Worm (Caenorhabditis elegans) whole organism, L4 larva: ENCODE data around the gene nhr-141.
A peak's percentile ranks its signal among the peaks of the same experiment; 100 is the strongest.

Experiments used
- D1046.2 ChIP-seq: fragments of 200-800 bp; sonication (Bioruptor generic); IDR thresholded peaks from 2 replicates; pipeline ENCODE4 v1.3.6; 2022; ENCODE audit warnings: missing genetic modification characterization, missing compliant biosample characterization
- F26F4.8 ChIP-seq: fragments of 200-800 bp; sonication (Bioruptor generic); conservative IDR thresholded peaks from 2 replicates; pipeline ENCODE4 v1.3.6; 2022; ENCODE audit warnings: missing genetic modification characterization, missing compliant biosample characterization
- F44E2.7 ChIP-seq: fragments of 200-800 bp; sonication (Bioruptor generic); IDR thresholded peaks from 2 replicates; pipeline ENCODE4 v2.1.2; 2022; ENCODE audit warnings: missing genetic modification characterization, missing compliant biosample characterization
- T20F7.1 ChIP-seq: fragments of 200-800 bp; sonication (Bioruptor generic); optimal IDR thresholded peaks from 2 replicates; lab custom pipeline; 2018; ENCODE audit warnings: mild to moderate bottlenecking, missing genetic modification characterization, missing compliant biosample characterization
- T26A8.4 ChIP-seq: fragments of 200-800 bp; sonication (Bioruptor generic); IDR thresholded peaks from 2 replicates; pipeline ENCODE4 v1.3.6; 2022; ENCODE audit warnings: missing genetic modification characterization, missing compliant biosample characterization
- Y105C5A.15 ChIP-seq: fragments of 200-800 bp; sonication (Bioruptor generic); IDR thresholded peaks from 2 replicates; pipeline ENCODE4 v1.3.6; 2022; ENCODE audit warnings: missing genetic modification characterization, missing compliant biosample characterization
- Y5F2A.4 ChIP-seq: fragments of 200-800 bp; sonication (Bioruptor generic); optimal IDR thresholded peaks from 2 replicates; lab custom pipeline; 2018; ENCODE audit warnings: mild to moderate bottlenecking, missing genetic modification characterization, missing compliant biosample characterization
- Y75B8A.6 ChIP-seq: fragments of 200-800 bp; sonication (Bioruptor generic); IDR thresholded peaks from 2 replicates; pipeline ENCODE4 v1.3.6; 2022; ENCODE audit warnings: missing genetic modification reagents, missing genetic modification characterization, missing compliant biosample characterization
- aha-1 ChIP-seq: fragments of 150-350 bp; peaks from one replicate; lab custom pipeline; 2014; ENCODE audit warnings: missing biosample characterization, missing genetic modification characterization
- aly-2 ChIP-seq: sonication (generic microtip); optimal IDR thresholded peaks from 2 replicates; lab custom pipeline; 2018; ENCODE audit warnings: missing biosample characterization, missing genetic modification characterization
- arid-1 ChIP-seq: fragments of 200-800 bp; sonication (Bioruptor generic); conservative IDR thresholded peaks from 2 replicates; pipeline ENCODE4 v1.3.6; 2022; ENCODE audit warnings: missing genetic modification reagents, missing genetic modification characterization, missing compliant biosample characterization
- attf-4 ChIP-seq: sonication (generic microtip); optimal IDR thresholded peaks from 3 replicates; lab custom pipeline; 2017; ENCODE audit warnings: missing biosample characterization, missing genetic modification characterization
- ceh-28 ChIP-seq: fragments of 150-350 bp; optimal IDR thresholded peaks from 2 replicates; lab custom pipeline; 2014; ENCODE audit warnings: missing biosample characterization, missing genetic modification reagents, missing genetic modification characterization
- ces-1 ChIP-seq: fragments of 150-350 bp; sonication (generic microtip); optimal IDR thresholded peaks from 4 replicates; lab custom pipeline; 2014; ENCODE audit warnings: missing biosample characterization, missing genetic modification reagents, missing genetic modification characterization
- cey-2 ChIP-seq: sonication (generic microtip); optimal IDR thresholded peaks from 3 replicates; lab custom pipeline; 2017; ENCODE audit warnings: missing genetic modification characterization, mild to moderate bottlenecking, missing compliant biosample characterization, antibody characterized with exemption, borderline replicate concordance; ENCODE audit not compliant: insufficient read depth
- daf-8 ChIP-seq: fragments of 200-800 bp; sonication (Bioruptor generic); IDR thresholded peaks from 2 replicates; pipeline ENCODE4 v1.3.6; 2022; ENCODE audit warnings: missing genetic modification characterization, missing compliant biosample characterization
- dmd-6 ChIP-seq: fragments of 200-800 bp; sonication (Bioruptor generic); IDR thresholded peaks from 2 replicates; pipeline ENCODE4 v1.3.6; 2022; ENCODE audit warnings: missing genetic modification reagents, missing genetic modification characterization, missing compliant biosample characterization
- dmd-8 ChIP-seq: fragments of 200-800 bp; sonication (Bioruptor generic); IDR thresholded peaks from 2 replicates; pipeline ENCODE4 v1.3.6; 2022; ENCODE audit warnings: missing genetic modification characterization, missing compliant biosample characterization
- egl-27 ChIP-seq: sonication (generic microtip); optimal IDR thresholded peaks from 3 replicates; lab custom pipeline; 2017; ENCODE audit warnings: missing biosample characterization, missing genetic modification reagents, missing genetic modification characterization
- egl-43 ChIP-seq: fragments of 200-800 bp; sonication (Bioruptor generic); IDR thresholded peaks from 2 replicates; pipeline ENCODE4 v1.3.6; 2022; ENCODE audit warnings: missing genetic modification reagents, missing genetic modification characterization, missing compliant biosample characterization
- fos-1 ChIP-seq: fragments of 150-350 bp; optimal IDR thresholded peaks from 2 replicates; lab custom pipeline; 2014; ENCODE audit warnings: missing biosample characterization, missing genetic modification characterization
- hif-1 ChIP-seq, 2 experiments: sonication (generic microtip); optimal IDR thresholded peaks; 2 replicates each; lab custom pipeline; 2016 to 2017; ENCODE audit warnings: missing compliant biosample characterization in 2 of 2, missing genetic modification characterization in 2 of 2, missing genetic modification reagents in 2 of 2, missing genotype in 2 of 2, mild to moderate bottlenecking in 1 of 2
- hlh-11 ChIP-seq: fragments of 200-800 bp; sonication (Bioruptor generic); optimal IDR thresholded peaks from 2 replicates; lab custom pipeline; 2018; ENCODE audit warnings: mild to moderate bottlenecking, missing genetic modification characterization, missing compliant biosample characterization
- hlh-30 ChIP-seq: sonication (generic microtip); optimal IDR thresholded peaks from 2 replicates; lab custom pipeline; 2017; ENCODE audit warnings: antibody characterized with exemption, mild to moderate bottlenecking, missing genetic modification characterization, missing compliant biosample characterization; ENCODE audit not compliant: insufficient read depth
- lim-7 ChIP-seq: fragments of 200-800 bp; sonication (Bioruptor generic); IDR thresholded peaks from 2 replicates; pipeline ENCODE4 v1.3.6; 2022; ENCODE audit warnings: missing genetic modification characterization, missing compliant biosample characterization
- lin-13 ChIP-seq: fragments of 150-350 bp; optimal IDR thresholded peaks from 2 replicates; lab custom pipeline; 2014; ENCODE audit warnings: missing biosample characterization, missing genetic modification reagents, missing genetic modification characterization
- madf-5 ChIP-seq, 2 experiments: fragments of 200-800 bp; sonication (Bioruptor generic); IDR thresholded peaks; 2 replicates each; pipeline ENCODE4 v1.3.6; 2022; ENCODE audit warnings: missing compliant biosample characterization in 2 of 2, missing genetic modification characterization in 2 of 2
- mdl-1 ChIP-seq, 2 experiments: fragments of 150-350 bp in 1 of 2; sonication (generic microtip) in 1 of 2; optimal IDR thresholded peaks; 2 replicates each; lab custom pipeline; 2014 to 2017; ENCODE audit warnings: missing biosample characterization in 2 of 2, missing genetic modification characterization in 2 of 2
- mdt-29 ChIP-seq: fragments of 200-800 bp; sonication (Bioruptor generic); IDR thresholded peaks from 2 replicates; pipeline ENCODE4 v1.3.6; 2022; ENCODE audit warnings: missing genetic modification reagents, missing genetic modification characterization, missing compliant biosample characterization
- mep-1 ChIP-seq: fragments of 150-350 bp; sonication (generic microtip); optimal IDR thresholded peaks from 3 replicates; lab custom pipeline; 2014; ENCODE audit warnings: missing biosample characterization, missing genetic modification characterization
- mes-2 ChIP-seq: sonication (generic microtip); optimal IDR thresholded peaks from 2 replicates; lab custom pipeline; 2016; ENCODE audit warnings: missing genotype, mild to moderate bottlenecking, missing genetic modification characterization, missing compliant biosample characterization; ENCODE audit not compliant: poor library complexity, severe bottlenecking
- mxl-3 ChIP-seq: fragments of 200-800 bp; sonication (Bioruptor generic); optimal IDR thresholded peaks from 2 replicates; lab custom pipeline; 2018; ENCODE audit warnings: mild to moderate bottlenecking, missing genetic modification characterization, missing compliant biosample characterization
- nhr-10 ChIP-seq: fragments of 150-350 bp; optimal IDR thresholded peaks from 2 replicates; lab custom pipeline; 2014; ENCODE audit warnings: missing biosample characterization, missing genetic modification characterization
- nhr-237 ChIP-seq: sonication (generic microtip); optimal IDR thresholded peaks from 2 replicates; lab custom pipeline; 2017; ENCODE audit warnings: missing biosample characterization, missing genetic modification characterization
- nhr-25 ChIP-seq: sonication (generic microtip); optimal IDR thresholded peaks from 2 replicates; lab custom pipeline; 2017; ENCODE audit warnings: missing genetic modification characterization, mild to moderate bottlenecking, missing compliant biosample characterization, antibody characterized with exemption, moderate library complexity, borderline replicate concordance; ENCODE audit not compliant: insufficient read depth
- php-3 ChIP-seq: fragments of 200-800 bp; sonication (Bioruptor generic); IDR thresholded peaks from 2 replicates; pipeline ENCODE4 v1.3.6; 2022; ENCODE audit warnings: missing genetic modification reagents, missing genetic modification characterization, missing compliant biosample characterization
- rbr-2 ChIP-seq: sonication (generic microtip); optimal IDR thresholded peaks from 2 replicates; lab custom pipeline; 2016; ENCODE audit warnings: missing genotype, missing genetic modification characterization, missing compliant biosample characterization
- snpc-1.2 ChIP-seq: fragments of 200-800 bp; sonication (Bioruptor generic); IDR thresholded peaks from 2 replicates; pipeline ENCODE4 v1.3.6; 2022; ENCODE audit warnings: missing genetic modification reagents, missing genetic modification characterization, missing compliant biosample characterization
- spr-1 ChIP-seq: sonication (generic microtip); optimal IDR thresholded peaks from 2 replicates; lab custom pipeline; 2016; ENCODE audit warnings: mild to moderate bottlenecking, missing genetic modification characterization, missing compliant biosample characterization
- tra-1 ChIP-seq: fragments of 200-800 bp; sonication (Bioruptor generic); IDR thresholded peaks from 2 replicates; pipeline ENCODE4 v1.3.6; 2022; ENCODE audit warnings: missing genetic modification reagents, missing genetic modification characterization, missing compliant biosample characterization
- unc-62 ChIP-seq, 3 experiments: fragments of 150-350 bp in 1 of 3; sonication (generic microtip); optimal IDR thresholded peaks in 2 of 3; peaks in 1 of 3; 1 replicate in 1 of 3; 2 replicates in 2 of 3; lab custom pipeline; 2014 to 2017; ENCODE audit warnings: missing biosample characterization in 3 of 3, missing genetic modification characterization in 3 of 3, missing genetic modification reagents in 3 of 3, missing genotype in 1 of 3
- vab-7 ChIP-seq: fragments of 200-800 bp; sonication (Bioruptor generic); IDR thresholded peaks from 2 replicates; pipeline ENCODE4 v1.3.6; 2022; ENCODE audit warnings: missing genetic modification reagents, missing genetic modification characterization, missing compliant biosample characterization
- zag-1 ChIP-seq: fragments of 150-350 bp; optimal IDR thresholded peaks from 2 replicates; lab custom pipeline; 2014; ENCODE audit warnings: missing biosample characterization, missing genetic modification characterization
- zip-2 ChIP-seq: fragments of 150-350 bp; optimal IDR thresholded peaks from 2 replicates; lab custom pipeline; 2014; ENCODE audit warnings: missing biosample characterization, missing genetic modification characterization
- ztf-11 ChIP-seq: fragments of 150-350 bp; optimal IDR thresholded peaks from 2 replicates; lab custom pipeline; 2014; ENCODE audit warnings: missing biosample characterization, missing genetic modification characterization

Gene nhr-141

DNA sequence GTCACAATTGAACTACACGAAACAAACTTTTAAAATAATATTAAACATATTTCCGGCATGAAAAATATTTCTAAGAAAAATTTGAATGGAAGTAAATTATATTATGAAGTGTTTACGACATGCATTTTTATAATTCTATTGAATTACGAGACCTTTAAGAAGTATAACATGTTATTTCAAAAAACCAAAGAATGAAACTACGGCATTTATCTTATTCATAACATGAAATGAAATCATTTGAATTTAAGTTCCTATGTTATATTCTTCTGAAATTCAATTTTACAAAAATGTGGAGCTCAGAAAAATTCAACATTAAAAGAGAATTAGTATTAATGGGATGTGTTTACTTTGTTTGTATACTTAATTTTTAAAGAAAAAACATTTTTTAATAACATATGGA, 13.4 kb upstream of the nhr-141 start, which contains the start of gene srw-71:
Gene srw-71 (minus strand): TSS at position 101 of the 400 bp plus-strand sequence.
- TF ChIP-seq fos-1 (tag; lab: Kevin White, UChicago) = no peak
- TF ChIP-seq nhr-237 (tag; lab: Kevin White, UChicago) = no peak
- TF ChIP-seq aha-1 (tag; lab: Kevin White, UChicago) = peak; percentile 11
- TF ChIP-seq aly-2 (tag; lab: Kevin White, UChicago) = no peak
- TF ChIP-seq, all 104 proteins: peak for 1

DNA sequence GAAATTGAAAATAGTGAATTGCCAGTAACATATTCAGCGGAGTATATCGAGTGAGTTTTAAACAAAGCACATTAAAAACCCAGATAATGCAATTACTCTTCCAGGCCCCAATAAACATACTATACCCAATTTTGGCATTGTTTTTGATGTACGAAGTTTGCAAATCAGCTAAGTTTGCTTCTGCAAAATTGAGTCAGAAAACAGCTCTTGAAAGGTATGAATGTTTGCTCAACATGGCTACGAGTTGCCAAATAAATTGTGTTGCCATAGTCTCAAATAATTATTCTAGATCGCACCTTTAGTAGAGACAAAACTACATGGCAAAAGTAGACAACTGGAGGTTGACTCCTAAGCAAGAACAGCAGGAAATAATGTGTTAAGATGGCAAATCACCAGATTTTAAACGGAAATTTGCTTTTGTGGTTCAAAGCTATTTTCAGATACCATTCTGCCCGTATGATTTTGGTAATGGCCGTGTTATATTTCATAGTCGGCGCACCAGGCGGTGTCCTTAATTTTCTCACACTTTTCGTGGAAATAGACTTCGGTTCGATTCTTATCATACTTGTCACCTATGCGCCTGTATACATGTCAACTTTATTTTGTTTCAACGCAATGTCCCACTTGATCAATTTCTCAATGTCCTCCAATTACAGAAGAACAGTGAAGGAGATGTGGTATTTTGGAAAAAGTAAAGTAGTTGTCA, 11.9 kb upstream of the nhr-141 start:
- TF ChIP-seq F44E2.7 (GFP tag; lab: Robert Waterston, UW) = no peak
- TF ChIP-seq Y75B8A.6 (GFP tag; lab: Robert Waterston, UW) = 0 out of 2 replicates have a peak, but pooled peaks have one; percentile 27
- no peak for TF ChIP-seq nhr-10 (tag; lab: Kevin White, UChicago)
- peak; percentile 50 for TF ChIP-seq mep-1
- peak; percentile 9 to 66; a peak in 1 of 4 replicates for TF ChIP-seq madf-5 (GFP tag; IDR thresholded peaks at IDR 0.05; lab: Robert Waterston, UW)
- peak; percentile 60 for TF ChIP-seq php-3
- no peak for TF ChIP-seq hlh-30 (tag; lab: Kevin White, UChicago)
- TF ChIP-seq cey-2 (tag; lab: Kevin White, UChicago) = no peak
- peak; percentile 46; the same call in 1 of the 2 replicates for TF ChIP-seq arid-1
- TF ChIP-seq T20F7.1 (GFP tag; lab: Kevin White, UChicago) = peak; percentile 22
- TF ChIP-seq zip-2 (tag; lab: Kevin White, UChicago) = no peak
- peak; percentile 63 for TF ChIP-seq hlh-11 (tag; lab: Kevin White, UChicago)
- TF ChIP-seq rbr-2 (tag; lab: Kevin White, UChicago) = no peak
- TF ChIP-seq hif-1 (tag; optimal IDR thresholded peaks at IDR 0.05; lab: Kevin White, UChicago) = peak in 1 of 2 experiments; percentile 11
- no peak for TF ChIP-seq attf-4 (tag; lab: Kevin White, UChicago)
- 0 out of 2 replicates have a peak, but pooled peaks have one; percentile 50 for TF ChIP-seq daf-8 (GFP tag; lab: Robert Waterston, UW)
- TF ChIP-seq mes-2 (tag; lab: Kevin White, UChicago) = peak; percentile 29
- TF ChIP-seq aha-1 (tag; lab: Kevin White, UChicago) = peak; percentile 90
- TF ChIP-seq mxl-3 (GFP tag; lab: Kevin White, UChicago) = no peak
- no peak for TF ChIP-seq D1046.2
- TF ChIP-seq mdl-1 (tag; optimal IDR thresholded peaks at IDR 0.05; lab: Kevin White, UChicago) = no peak
- TF ChIP-seq vab-7 (GFP tag; lab: Robert Waterston, UW) = no peak
- no peak for TF ChIP-seq zag-1 (tag; lab: Kevin White, UChicago)
- TF ChIP-seq ces-1 (GFP tag; lab: Kevin White, UChicago) = no peak
- TF ChIP-seq ztf-11 (tag; lab: Kevin White, UChicago) = no peak
- no peak for TF ChIP-seq F26F4.8 (GFP tag; lab: Robert Waterston, UW)
- TF ChIP-seq nhr-237 (tag; lab: Kevin White, UChicago) = no peak
- TF ChIP-seq ceh-28 (tag; lab: Kevin White, UChicago) = no peak
- TF ChIP-seq unc-62 (GFP tag; optimal IDR thresholded peaks at IDR 0.05 in 1 of 2; lab: Kevin White, UChicago) = peak in 1 of 2 experiments; percentile 74
- no peak for TF ChIP-seq unc-62 (tag; optimal IDR thresholded peaks at IDR 0.05; lab: Kevin White, UChicago)
- peak; percentile 62 for TF ChIP-seq tra-1
- peak; percentile 61; the same call in 1 of the 2 replicates for TF ChIP-seq T26A8.4 (GFP tag; lab: Robert Waterston, UW)
- TF ChIP-seq mdt-29 = 0 out of 2 replicates have a peak, but pooled peaks have one; percentile 6
- TF ChIP-seq Y5F2A.4 (GFP tag; lab: Kevin White, UChicago) = peak; percentile 29
- 0 out of 2 replicates have a peak, but pooled peaks have one; percentile 42 for TF ChIP-seq lim-7 (GFP tag; lab: Robert Waterston, UW)
- no peak for TF ChIP-seq nhr-25 (tag; lab: Kevin White, UChicago)
- TF ChIP-seq snpc-1.2 (GFP tag; lab: Robert Waterston, UW) = no peak; the same call in 1 of the 2 replicates
- no peak for TF ChIP-seq lin-13 (GFP tag; lab: Kevin White, UChicago)
- peak; percentile 25 for TF ChIP-seq dmd-6
- TF ChIP-seq egl-43 (GFP tag; lab: Robert Waterston, UW) = peak; percentile 14; the same call in 1 of the 2 replicates
- peak; percentile 40 for TF ChIP-seq spr-1 (tag; lab: Kevin White, UChicago)
- no peak for TF ChIP-seq egl-27 (tag; lab: Kevin White, UChicago)
- 0 out of 2 replicates have a peak, but pooled peaks have one; percentile 2 for TF ChIP-seq Y105C5A.15
- no peak for TF ChIP-seq dmd-8
